Fruit fly (Drosophila melanogaster): ENCODE results near the gene CG2113.

CG2113 gene

DNA sequence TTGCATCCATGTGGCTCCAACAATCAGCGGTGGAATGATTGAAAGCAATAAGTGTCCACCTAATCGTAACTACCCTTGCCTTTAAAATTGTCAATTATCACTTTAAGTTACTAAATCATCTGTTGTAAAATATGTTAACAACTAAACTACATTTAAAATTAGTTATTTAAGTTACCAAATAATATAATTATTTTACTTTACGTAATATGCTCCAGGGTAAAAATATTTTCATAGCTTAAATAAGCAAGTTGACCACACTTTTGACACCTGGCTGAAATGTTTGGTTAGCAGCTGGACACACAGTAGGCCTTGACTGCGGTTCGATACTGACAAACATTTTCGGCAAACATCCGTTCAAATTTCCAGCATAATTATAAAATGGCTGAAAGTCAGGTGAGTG, at the start of gene CG2113:
Gene CG2113 (plus strand): TSS at position 301 of the 400 bp plus-strand sequence.
- no peak for TF ChIP-seq psq (optimal IDR thresholded peaks at IDR 0.05)
- no peak for TF ChIP-seq Myc (optimal IDR thresholded peaks at IDR 0.05)
- no peak for TF ChIP-seq insv (optimal IDR thresholded peaks at IDR 0.05)
- TF ChIP-seq h (optimal IDR thresholded peaks at IDR 0.05), result no peak
- no peak for TF ChIP-seq ttk (optimal IDR thresholded peaks at IDR 0.05)
- no peak for TF ChIP-seq Sin3A (optimal IDR thresholded peaks at IDR 0.05)

DNA sequence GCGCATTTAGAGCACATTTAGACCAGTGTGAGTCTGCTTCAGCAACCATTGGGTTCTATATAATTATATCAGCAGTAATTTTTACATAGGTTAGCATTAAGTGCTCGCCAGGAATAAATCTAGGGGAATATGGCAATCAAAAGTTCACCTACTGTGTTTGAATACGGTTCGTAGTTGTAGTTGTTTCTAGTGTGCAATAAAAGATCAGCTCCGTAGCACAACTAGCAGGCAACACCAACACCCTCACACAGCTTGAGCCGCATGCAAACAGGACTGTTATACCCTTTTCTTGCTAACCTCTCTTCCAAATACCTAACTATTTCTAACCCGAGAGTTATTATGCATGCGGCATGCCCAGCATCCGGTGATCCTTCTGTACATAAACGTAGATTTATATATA, 43.5 kb upstream of the CG2113 start, which contains the start of gene CG32846:
Gene CG32846 (minus strand): TSS at position 101 of the 400 bp plus-strand sequence.
- TF ChIP-seq psq (optimal IDR thresholded peaks at IDR 0.05), result no peak
- TF ChIP-seq Sin3A (optimal IDR thresholded peaks at IDR 0.05), result no peak
- no peak for TF ChIP-seq h (optimal IDR thresholded peaks at IDR 0.05)
- TF ChIP-seq insv (optimal IDR thresholded peaks at IDR 0.05), result no peak
- TF ChIP-seq Myc (optimal IDR thresholded peaks at IDR 0.05), result no peak
- no peak for TF ChIP-seq ttk (optimal IDR thresholded peaks at IDR 0.05)

DNA sequence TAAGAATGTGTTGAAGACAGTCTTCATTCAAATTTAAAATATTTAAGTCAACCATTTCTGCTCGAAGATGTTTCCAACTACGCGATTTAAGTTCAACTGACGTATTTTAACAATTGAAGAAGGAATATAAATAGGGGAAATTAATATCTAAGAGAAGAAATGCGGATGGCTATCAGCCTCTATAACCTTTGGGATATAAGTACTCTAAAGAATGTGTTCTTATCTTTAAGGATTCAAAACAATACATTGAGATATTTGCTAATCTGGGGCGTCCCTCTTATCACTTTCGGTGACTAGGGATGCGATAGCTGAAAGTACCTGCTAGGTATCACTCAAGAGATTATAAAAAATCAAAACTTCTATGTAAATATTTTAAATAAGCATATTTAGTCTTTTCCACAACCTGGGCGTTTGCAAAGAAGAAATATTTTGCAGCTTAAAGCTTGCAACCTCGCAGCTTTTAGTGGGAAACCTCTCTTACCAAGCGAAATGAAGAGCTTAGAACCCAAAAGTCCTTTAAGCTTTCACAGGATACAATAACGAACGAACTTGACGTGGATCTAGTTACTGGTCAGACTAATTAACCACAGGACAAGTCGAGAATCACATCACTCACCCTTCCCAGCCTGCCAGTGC, 33.9 kb upstream of the CG2113 start, which contains the start of the genes CG34025 and Or63a:
Gene CG34025 (minus strand): TSS at position 101 of the 636 bp plus-strand sequence.
Gene Or63a (plus strand): TSS at position 586 of the 636 bp plus-strand sequence.
- TF ChIP-seq psq (optimal IDR thresholded peaks at IDR 0.05) (no peak), insv (optimal IDR thresholded peaks at IDR 0.05) (no peak), h (optimal IDR thresholded peaks at IDR 0.05) (no peak), ttk (optimal IDR thresholded peaks at IDR 0.05) (no peak), Myc (optimal IDR thresholded peaks at IDR 0.05) (no peak), Sin3A (optimal IDR thresholded peaks at IDR 0.05) (no peak)

DNA sequence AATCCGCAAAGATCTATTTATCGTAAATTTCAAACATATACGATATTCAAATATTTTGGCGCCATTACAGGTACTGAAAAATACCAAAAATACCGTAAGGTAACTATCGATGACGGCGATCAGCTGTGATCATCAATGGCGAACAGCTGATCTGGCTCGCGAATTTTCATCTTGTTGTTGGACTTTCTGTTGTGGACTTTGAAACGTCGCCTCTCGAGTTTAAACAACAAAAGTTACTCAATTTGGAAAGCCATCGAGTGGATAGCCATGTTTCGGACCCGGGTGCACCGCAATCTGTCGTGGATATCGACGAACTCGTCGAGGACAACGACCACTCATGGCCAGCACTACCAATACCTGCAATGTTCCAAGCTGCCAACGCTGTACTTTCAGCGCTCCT, 14.1 kb upstream of the CG2113 start, which contains the start of gene CPT2:
Gene CPT2 (plus strand): TSS at position 167 of the 400 bp plus-strand sequence.
- TF ChIP-seq insv (optimal IDR thresholded peaks at IDR 0.05) (no peak), Myc (optimal IDR thresholded peaks at IDR 0.05) (no peak), h (optimal IDR thresholded peaks at IDR 0.05) (no peak), psq (optimal IDR thresholded peaks at IDR 0.05) (no peak), Sin3A (optimal IDR thresholded peaks at IDR 0.05) (no peak), ttk (optimal IDR thresholded peaks at IDR 0.05) (no peak)

DNA sequence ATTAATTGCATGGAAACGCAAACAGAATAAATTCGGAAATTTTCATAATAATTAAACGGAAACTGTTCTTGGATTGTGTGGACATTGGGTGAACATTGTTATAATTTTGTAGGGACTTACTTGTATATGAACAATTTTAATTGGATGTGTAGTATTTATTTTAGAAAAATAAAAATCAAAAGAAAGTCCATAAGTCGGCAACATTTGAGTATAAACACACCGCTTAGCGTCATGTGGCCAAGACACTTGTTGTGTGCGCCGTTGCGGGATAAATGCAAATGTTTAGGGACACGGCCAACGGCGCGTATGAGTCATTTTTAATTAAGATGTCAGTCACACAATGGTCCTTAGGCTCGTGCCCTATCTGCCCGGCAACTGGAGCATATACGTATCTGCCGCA, 8.7 kb upstream of the CG2113 start:
- no peak for TF ChIP-seq h (optimal IDR thresholded peaks at IDR 0.05)
- TF ChIP-seq insv (optimal IDR thresholded peaks at IDR 0.05), result no peak

DNA sequence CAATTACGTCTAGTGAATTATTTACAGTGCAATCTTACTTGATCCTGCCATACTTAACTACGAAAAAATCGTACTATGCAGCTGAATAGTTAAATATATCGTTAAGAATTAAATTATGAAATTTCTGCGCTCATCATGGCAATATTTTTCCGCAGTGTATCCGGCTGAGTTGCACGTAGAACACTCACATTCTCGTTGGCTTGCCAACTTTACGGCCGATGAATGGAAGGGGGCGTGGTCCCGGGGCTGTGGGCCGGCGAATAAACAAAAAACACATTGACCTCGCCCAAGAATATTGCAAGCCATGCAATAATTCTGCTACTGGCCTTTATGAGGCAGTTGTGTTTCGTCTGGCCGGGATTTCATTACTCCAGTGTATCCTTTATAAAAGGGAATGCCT, 7.2 kb upstream of the CG2113 start:
- no peak for TF ChIP-seq insv (optimal IDR thresholded peaks at IDR 0.05)
- no peak for TF ChIP-seq ttk (optimal IDR thresholded peaks at IDR 0.05)
- TF ChIP-seq psq (optimal IDR thresholded peaks at IDR 0.05), result no peak

DNA sequence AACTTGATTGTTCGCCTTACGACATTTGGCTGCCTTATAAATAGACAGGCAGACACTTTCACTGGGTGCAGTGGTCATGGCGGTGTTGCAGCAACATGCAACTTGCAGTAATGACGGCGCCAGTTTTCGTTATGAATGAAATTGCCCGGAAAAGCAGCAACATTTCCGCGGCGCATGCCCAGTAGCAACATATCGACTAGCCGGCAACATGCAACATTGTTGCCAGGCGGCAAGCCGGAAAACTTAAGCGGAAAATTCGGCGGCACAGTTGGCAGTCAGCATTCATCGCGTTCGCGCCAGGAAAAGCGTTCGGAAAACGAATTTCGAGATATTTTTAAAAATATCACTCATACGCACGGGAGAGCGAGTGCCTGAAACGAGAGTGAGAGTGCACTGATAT, 6.5 kb downstream of the CG2113 start, which contains the start of gene FMRFaR:
Gene FMRFaR (plus strand): TSS at position 272 of the 400 bp plus-strand sequence.
- no peak for TF ChIP-seq psq (optimal IDR thresholded peaks at IDR 0.05)
- TF ChIP-seq insv (optimal IDR thresholded peaks at IDR 0.05), result no peak
- no peak for TF ChIP-seq Sin3A (optimal IDR thresholded peaks at IDR 0.05)
- TF ChIP-seq Myc (optimal IDR thresholded peaks at IDR 0.05), result no peak
- no peak for TF ChIP-seq h (optimal IDR thresholded peaks at IDR 0.05)
- TF ChIP-seq ttk (optimal IDR thresholded peaks at IDR 0.05), result no peak

DNA sequence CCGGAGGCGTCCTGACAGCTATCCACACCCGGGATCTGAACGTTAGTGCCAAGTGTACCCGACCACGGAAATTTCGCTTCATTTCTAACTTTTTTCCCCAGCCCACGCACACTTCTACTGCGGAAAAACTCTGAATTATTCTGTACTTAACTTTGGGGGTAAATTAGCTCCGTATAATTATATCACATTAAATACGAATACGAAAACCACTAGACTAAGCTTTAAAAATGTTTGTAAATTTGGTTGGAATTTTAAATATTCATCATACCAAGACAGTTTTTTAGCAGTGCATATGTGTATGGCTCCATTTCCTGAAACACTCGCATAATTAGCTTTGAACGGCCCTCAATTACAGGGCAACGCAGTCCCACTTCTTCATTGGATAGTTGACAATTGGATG, 18.5 kb downstream of the CG2113 start:
- no peak for TF ChIP-seq ttk (optimal IDR thresholded peaks at IDR 0.05)
- TF ChIP-seq Myc (optimal IDR thresholded peaks at IDR 0.05), result no peak
- no peak for TF ChIP-seq insv (optimal IDR thresholded peaks at IDR 0.05)
- no peak for TF ChIP-seq Sin3A (optimal IDR thresholded peaks at IDR 0.05)
- TF ChIP-seq psq (optimal IDR thresholded peaks at IDR 0.05), result no peak
- no peak for TF ChIP-seq h (optimal IDR thresholded peaks at IDR 0.05)

DNA sequence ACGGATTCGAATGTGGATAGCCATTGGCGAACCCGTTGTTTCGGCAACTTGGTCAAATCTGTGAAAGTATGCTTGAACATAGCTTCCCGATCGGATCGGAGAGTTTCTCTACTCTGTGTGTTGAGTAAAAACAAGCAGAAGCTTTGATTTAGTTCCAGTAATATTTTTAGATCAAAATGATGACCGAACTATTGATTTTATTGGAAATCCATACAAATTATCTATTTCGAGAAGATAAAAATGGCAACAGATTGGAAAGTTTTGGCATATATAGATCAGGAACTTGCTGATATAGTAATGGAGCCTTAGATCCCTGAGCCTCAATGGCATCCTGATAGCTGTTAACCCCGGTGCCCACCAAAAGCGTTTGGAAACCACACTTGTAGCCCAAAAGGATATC, 21.0 kb downstream of the CG2113 start, which contains the start of gene CG32488:
Gene CG32488 (minus strand): TSS at position 101 of the 400 bp plus-strand sequence.
- TF ChIP-seq psq (optimal IDR thresholded peaks at IDR 0.05) (no peak), insv (optimal IDR thresholded peaks at IDR 0.05) (no peak), Sin3A (optimal IDR thresholded peaks at IDR 0.05) (no peak), ttk (optimal IDR thresholded peaks at IDR 0.05) (no peak), Myc (optimal IDR thresholded peaks at IDR 0.05) (no peak), h (optimal IDR thresholded peaks at IDR 0.05) (no peak)

DNA sequence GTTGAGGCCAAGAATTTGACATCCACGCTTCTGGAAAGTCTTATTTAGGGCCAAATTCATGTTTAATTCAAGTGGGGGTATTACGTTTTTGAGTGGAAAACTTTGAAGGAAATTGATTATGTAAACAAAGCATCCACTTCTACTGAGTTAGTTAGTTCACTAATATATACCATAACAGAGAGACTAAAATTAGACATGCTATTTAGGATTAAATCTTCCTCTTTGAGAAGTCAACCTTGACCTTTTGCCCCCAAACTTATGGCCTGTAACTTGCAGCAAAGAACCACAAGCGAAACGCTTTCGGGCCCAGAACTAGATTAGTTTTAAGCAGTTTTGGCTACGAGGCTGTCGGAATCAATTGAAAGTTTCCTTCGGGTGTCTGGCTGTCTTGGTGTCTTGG, 22.2 kb downstream of the CG2113 start, which contains the start of gene CG32487:
Gene CG32487 (minus strand): TSS at position 101 of the 400 bp plus-strand sequence.
- no peak for TF ChIP-seq h (optimal IDR thresholded peaks at IDR 0.05)
- no peak for TF ChIP-seq ttk (optimal IDR thresholded peaks at IDR 0.05)
- TF ChIP-seq insv (optimal IDR thresholded peaks at IDR 0.05), result no peak
- TF ChIP-seq Myc (optimal IDR thresholded peaks at IDR 0.05), result no peak
- no peak for TF ChIP-seq Sin3A (optimal IDR thresholded peaks at IDR 0.05)
- TF ChIP-seq psq (optimal IDR thresholded peaks at IDR 0.05), result no peak

DNA sequence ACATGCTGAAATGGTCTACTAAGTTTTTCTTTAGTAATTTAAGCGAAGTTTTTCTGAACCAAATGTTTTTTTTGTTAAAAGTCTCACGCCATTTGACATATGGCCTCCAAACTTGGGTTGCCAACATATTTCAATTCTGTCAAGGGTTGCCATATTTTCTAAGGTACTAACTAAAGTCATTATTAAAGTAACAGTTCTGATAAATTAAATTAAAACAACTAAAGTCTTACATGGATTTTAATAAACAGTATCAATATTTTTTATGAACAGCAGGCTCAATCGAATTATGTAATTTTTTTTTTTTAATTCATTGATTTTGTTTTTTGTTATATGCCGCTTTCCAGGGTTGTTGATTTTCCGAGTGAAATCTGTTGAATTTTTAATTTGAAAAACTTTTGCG, 31.4 kb downstream of the CG2113 start, which contains the start of gene aly:
Gene aly (minus strand): TSS at position 101 of the 400 bp plus-strand sequence.
- TF ChIP-seq ttk (optimal IDR thresholded peaks at IDR 0.05) (no peak), insv (optimal IDR thresholded peaks at IDR 0.05) (no peak), psq (optimal IDR thresholded peaks at IDR 0.05) (no peak), h (optimal IDR thresholded peaks at IDR 0.05) (no peak), Myc (optimal IDR thresholded peaks at IDR 0.05) (no peak), Sin3A (optimal IDR thresholded peaks at IDR 0.05) (no peak)

DNA sequence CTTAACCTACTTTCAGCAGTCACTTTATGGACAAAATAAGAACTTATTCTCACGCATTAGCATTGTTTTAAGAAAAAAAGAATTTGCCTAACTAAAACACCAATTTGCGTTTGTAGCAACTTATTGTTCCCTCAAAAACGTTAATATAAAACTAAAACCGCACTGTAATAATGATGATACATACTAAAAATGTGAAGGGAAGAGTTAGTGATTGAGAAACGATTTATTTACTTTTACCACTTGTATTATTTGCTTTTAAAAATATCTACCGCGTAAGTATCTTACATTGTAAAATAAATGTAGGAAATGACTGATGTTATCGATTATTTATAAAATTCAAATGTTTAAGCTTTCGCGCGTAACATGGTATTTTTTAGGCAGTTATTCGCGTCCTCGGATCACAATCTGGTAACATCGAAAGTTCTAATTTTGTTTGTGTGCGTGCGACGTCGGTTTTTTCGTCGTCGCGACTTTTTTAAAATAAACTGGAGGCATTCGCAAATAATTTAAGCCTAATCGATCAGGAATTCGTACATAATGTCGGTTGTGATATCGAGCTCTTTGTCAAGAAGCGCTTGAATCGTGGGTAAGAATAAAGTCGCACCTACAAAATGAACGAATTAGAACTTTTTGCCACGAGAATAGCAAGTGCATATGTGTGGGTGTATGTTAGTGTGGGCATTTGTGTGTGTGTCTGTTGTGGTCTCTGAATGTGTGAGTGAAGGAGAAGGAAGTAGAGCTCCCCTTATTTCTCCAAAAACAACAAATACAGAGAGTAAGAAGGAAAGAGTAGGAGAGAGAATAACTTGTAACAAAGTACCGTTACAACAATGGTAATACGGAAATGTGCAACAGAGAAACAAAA, 40.0 kb downstream of the CG2113 start, which contains the start of gene CG2162:
Gene CG2162 (plus strand): TSS at position 418 of the 865 bp plus-strand sequence.
- TF ChIP-seq Myc (optimal IDR thresholded peaks at IDR 0.05), result no peak
- no peak for TF ChIP-seq h (optimal IDR thresholded peaks at IDR 0.05)
- TF ChIP-seq ttk (optimal IDR thresholded peaks at IDR 0.05), result no peak
- no peak for TF ChIP-seq psq (optimal IDR thresholded peaks at IDR 0.05)
- TF ChIP-seq insv (optimal IDR thresholded peaks at IDR 0.05), result no peak
- no peak for TF ChIP-seq Sin3A (optimal IDR thresholded peaks at IDR 0.05)
